Worm (Caenorhabditis elegans) whole organism, midembryonic: Measurements from ENCODE around the gene T24B8.3.

Source experiments
- T22C8.4 ChIP-seq: fragments of 200-800 bp; sonication (Bioruptor generic); IDR thresholded peaks from 2 replicates; pipeline ENCODE4 v1.3.6; 2022; ENCODE audit warnings: missing genetic modification characterization, missing compliant biosample characterization
- cog-1 ChIP-seq: sonication (generic microtip); optimal IDR thresholded peaks from 2 replicates; lab custom pipeline; 2016; ENCODE audit warnings: missing genetic modification characterization, missing compliant biosample characterization
- flt-1 ChIP-seq: fragments of 200-800 bp; sonication (Bioruptor generic); IDR thresholded peaks from 2 replicates; pipeline ENCODE4 v1.3.6; 2022; ENCODE audit warnings: missing genetic modification characterization, missing compliant biosample characterization
- ref-1 ChIP-seq: fragments of 200-800 bp; sonication (Bioruptor generic); conservative IDR thresholded peaks from 2 replicates; pipeline ENCODE4 v1.3.6; 2022; ENCODE audit warnings: missing genetic modification reagents, missing genetic modification characterization, missing compliant biosample characterization
- tab-1 ChIP-seq: fragments of 200-800 bp; sonication (Bioruptor generic); IDR thresholded peaks from 2 replicates; pipeline ENCODE4 v1.3.6; 2022; ENCODE audit warnings: missing genetic modification characterization, missing compliant biosample characterization
- ztf-29 ChIP-seq: fragments of 200-800 bp; sonication (Bioruptor generic); IDR thresholded peaks from 2 replicates; pipeline ENCODE4 v1.3.6; 2022; ENCODE audit warnings: missing genetic modification reagents, missing genetic modification characterization, missing compliant biosample characterization

- TF ChIP-seq T22C8.4 (GFP tag; lab: Robert Waterston, UW), result no peak
- no peak for TF ChIP-seq flt-1 (GFP tag; lab: Robert Waterston, UW)
- no peak for TF ChIP-seq tab-1 (GFP tag; lab: Robert Waterston, UW)
- no peak for TF ChIP-seq cog-1 (tag; lab: Kevin White, UChicago)
- no peak for TF ChIP-seq ztf-29
- TF ChIP-seq ref-1 (GFP tag; lab: Robert Waterston, UW), result no peak
Measured at ce11 chrII:9038736-9039135, 22.2 kb downstream of the T24B8.3 start.
